Fruit fly (Drosophila melanogaster) whole organism, embryonic: ENCODE results near the gene H15.
A peak's percentile ranks its signal among the peaks of the same experiment; 100 is the strongest.

Experiments used
- Abd-B ChIP-seq: fragments of 200-800 bp; sonication (Bioruptor generic); optimal IDR thresholded peaks from 2 replicates; lab custom pipeline; 2018; ENCODE audit warnings: missing biosample characterization, mild to moderate bottlenecking, missing genetic modification characterization, moderate library complexity
- Aef1 ChIP-seq: fragments of 200-800 bp; sonication (Bioruptor generic); IDR thresholded peaks from 3 replicates; pipeline ENCODE4 v1.3.6; 2022; ENCODE audit warnings: missing biosample characterization, missing genetic modification characterization
- Atf3 ChIP-seq: fragments of 200-800 bp; sonication (Bioruptor generic); optimal IDR thresholded peaks from 3 replicates; lab custom pipeline; 2016; ENCODE audit warnings: missing biosample characterization, missing genetic modification characterization
- Bgb ChIP-seq: fragments of 200-800 bp; sonication (Bioruptor generic); IDR thresholded peaks from 2 replicates; pipeline ENCODE4 v1.3.6; 2022; ENCODE audit warnings: missing biosample characterization, missing genetic modification characterization; ENCODE audit not compliant: partially characterized antibody
- CG13287 ChIP-seq: fragments of 200-800 bp; sonication (Bioruptor generic); IDR thresholded peaks from 2 replicates; pipeline ENCODE4 v1.3.6; 2022; ENCODE audit warnings: missing biosample characterization, missing genetic modification characterization; ENCODE audit not compliant: partially characterized antibody
- CG13296 ChIP-seq: fragments of 200-800 bp; sonication (Bioruptor generic); optimal IDR thresholded peaks from 3 replicates; lab custom pipeline; 2018; ENCODE audit warnings: missing biosample characterization, mild to moderate bottlenecking, missing genetic modification characterization
- CG13424 ChIP-seq: fragments of 200-800 bp; sonication (Bioruptor generic); optimal IDR thresholded peaks from 2 replicates; lab custom pipeline; 2019; ENCODE audit warnings: missing biosample characterization, mild to moderate bottlenecking, missing genetic modification characterization, moderate library complexity
- CG17568 ChIP-seq: fragments of 200-800 bp; sonication (Bioruptor generic); optimal IDR thresholded peaks from 2 replicates; lab custom pipeline; 2018; ENCODE audit warnings: missing biosample characterization, mild to moderate bottlenecking, missing genetic modification characterization, moderate library complexity
- CG18476 ChIP-seq: fragments of 200-800 bp; sonication (Bioruptor generic); optimal IDR thresholded peaks from 2 replicates; lab custom pipeline; 2016; ENCODE audit warnings: missing biosample characterization, mild to moderate bottlenecking, missing genetic modification characterization
- CG34224 ChIP-seq: fragments of 200-800 bp; sonication (Bioruptor generic); IDR thresholded peaks from 3 replicates; pipeline ENCODE4 v1.3.6; 2022; ENCODE audit warnings: missing biosample characterization, missing genetic modification characterization; ENCODE audit not compliant: partially characterized antibody
- CG6791 ChIP-seq: fragments of 200-800 bp; sonication (Bioruptor generic); IDR thresholded peaks from 3 replicates; pipeline ENCODE4 v1.3.6; 2022; ENCODE audit warnings: missing biosample characterization, missing genetic modification characterization; ENCODE audit not compliant: partially characterized antibody
- CG6813 ChIP-seq: fragments of 200-800 bp; sonication (Bioruptor generic); optimal IDR thresholded peaks from 2 replicates; lab custom pipeline; 2017; ENCODE audit warnings: missing biosample characterization, missing genetic modification characterization, mild to moderate bottlenecking, moderate library complexity, missing genetic modification reagents
- CG7786 ChIP-seq: fragments of 200-800 bp; sonication (Bioruptor generic); optimal IDR thresholded peaks from 2 replicates; lab custom pipeline; 2016; ENCODE audit warnings: missing biosample characterization, missing genetic modification characterization
- CG9727 ChIP-seq: fragments of 200-800 bp; sonication (Bioruptor generic); optimal IDR thresholded peaks from 3 replicates; lab custom pipeline; 2017; ENCODE audit warnings: missing biosample characterization, mild to moderate bottlenecking, missing genetic modification characterization
- Dad ChIP-seq: fragments of 200-800 bp; sonication (Bioruptor generic); optimal IDR thresholded peaks from 3 replicates; lab custom pipeline; 2016; ENCODE audit warnings: missing biosample characterization, missing genetic modification characterization
- Deaf1 ChIP-seq: fragments of 200-800 bp; optimal IDR thresholded peaks from 3 replicates; lab custom pipeline; 2019; ENCODE audit warnings: missing biosample characterization, mild to moderate bottlenecking, missing genetic modification characterization, moderate library complexity
- Fer1 ChIP-seq: fragments of 200-800 bp; sonication (Bioruptor generic); optimal IDR thresholded peaks from 2 replicates; lab custom pipeline; 2017; ENCODE audit warnings: missing biosample characterization, mild to moderate bottlenecking, missing genetic modification characterization
- HmgD ChIP-seq: fragments of 200-800 bp; sonication (Bioruptor generic); optimal IDR thresholded peaks from 3 replicates; lab custom pipeline; 2016; ENCODE audit warnings: missing biosample characterization, missing genetic modification characterization
- HmgZ ChIP-seq: fragments of 200-800 bp; sonication (Bioruptor generic); optimal IDR thresholded peaks from 2 replicates; lab custom pipeline; 2018; ENCODE audit warnings: missing biosample characterization, mild to moderate bottlenecking, missing genetic modification characterization
- Jarid2 ChIP-seq: fragments of 200-800 bp; sonication (Bioruptor generic); optimal IDR thresholded peaks from 3 replicates; lab custom pipeline; 2017; ENCODE audit warnings: mild to moderate bottlenecking, missing biosample characterization, missing genetic modification reagents, missing genetic modification characterization
- Mad ChIP-seq: fragments of 200-800 bp; sonication (Bioruptor generic); optimal IDR thresholded peaks from 2 replicates; lab custom pipeline; 2016; ENCODE audit warnings: missing biosample characterization, missing genetic modification characterization
- Myb ChIP-seq: fragments of 200-800 bp; sonication (Bioruptor generic); optimal IDR thresholded peaks from 2 replicates; lab custom pipeline; 2016; ENCODE audit warnings: missing biosample characterization, missing genetic modification characterization
- NC2β ChIP-seq: fragments of 200-800 bp; sonication (Bioruptor generic); optimal IDR thresholded peaks from 2 replicates; lab custom pipeline; 2016; ENCODE audit warnings: missing biosample characterization, missing genetic modification characterization
- Nf-YA ChIP-seq: fragments of 200-800 bp; sonication (Bioruptor generic); IDR thresholded peaks from 2 replicates; pipeline ENCODE4 v1.3.6; 2022; ENCODE audit warnings: missing biosample characterization, missing genetic modification characterization
- Opbp ChIP-seq: fragments of 200-800 bp; sonication (Bioruptor generic); IDR thresholded peaks from 3 replicates; pipeline ENCODE4 v1.3.6; 2022; ENCODE audit warnings: missing biosample characterization, missing genetic modification characterization; ENCODE audit not compliant: partially characterized antibody
- Ravus ChIP-seq: fragments of 200-800 bp; sonication (Bioruptor generic); IDR thresholded peaks from 2 replicates; pipeline ENCODE4 v1.3.6; 2022; ENCODE audit warnings: missing biosample characterization, missing genetic modification characterization
- amos ChIP-seq: fragments of 200-800 bp; sonication (Bioruptor generic); IDR thresholded peaks from 2 replicates; pipeline ENCODE4 v1.3.6; 2022; ENCODE audit warnings: missing biosample characterization, missing genetic modification characterization; ENCODE audit not compliant: partially characterized antibody
- cad ChIP-seq: fragments of >200 bp; optimal IDR thresholded peaks from 2 replicates; lab custom pipeline; 2017; ENCODE audit warnings: missing biosample characterization, missing genetic modification characterization
- chinmo ChIP-seq: fragments of 200-800 bp; sonication (Bioruptor generic); IDR thresholded peaks from 4 replicates; pipeline ENCODE4 v1.3.6; 2022; ENCODE audit warnings: missing biosample characterization, missing genetic modification characterization; ENCODE audit not compliant: partially characterized antibody
- en ChIP-seq: fragments of 200-800 bp; sonication (Bioruptor generic); optimal IDR thresholded peaks from 2 replicates; lab custom pipeline; 2016; ENCODE audit warnings: missing biosample characterization, missing genetic modification characterization
- ftz-f1 ChIP-seq: fragments of 200-800 bp; sonication (Bioruptor generic); optimal IDR thresholded peaks from 2 replicates; lab custom pipeline; 2016; ENCODE audit warnings: missing biosample characterization, missing genetic modification characterization
- gce ChIP-seq: fragments of 200-800 bp; sonication (Bioruptor generic); IDR thresholded peaks from 3 replicates; pipeline ENCODE4 v1.3.6; 2022; ENCODE audit warnings: missing biosample characterization, missing genetic modification characterization
- hkb ChIP-seq, 2 experiments: fragments of 200-800 bp in 1 of 2; fragments of >200 bp in 1 of 2; sonication (Bioruptor generic) in 1 of 2; IDR thresholded peaks in 1 of 2; optimal IDR thresholded peaks in 1 of 2; 2 replicates each; pipeline versions ENCODE4 v1.3.6 to Lab custom; 2017 to 2022; ENCODE audit warnings: missing biosample characterization in 1 of 2, missing genetic modification characterization in 1 of 2
- hth ChIP-seq: fragments of >200 bp; optimal IDR thresholded peaks from 2 replicates; lab custom pipeline; 2017; ENCODE audit warnings: inconsistent platforms
- inv ChIP-seq: fragments of 200-800 bp; sonication (Bioruptor generic); IDR thresholded peaks from 2 replicates; pipeline ENCODE4 v1.3.6; 2022; ENCODE audit warnings: missing biosample characterization, missing genetic modification characterization; ENCODE audit not compliant: partially characterized antibody
- nerfin-1 ChIP-seq: fragments of 200-800 bp; sonication (Bioruptor generic); optimal IDR thresholded peaks from 3 replicates; lab custom pipeline; 2019; ENCODE audit warnings: missing biosample characterization, mild to moderate bottlenecking, missing genetic modification characterization, moderate library complexity
- oc ChIP-seq: fragments of 200-800 bp; sonication (Bioruptor generic); optimal IDR thresholded peaks from 2 replicates; lab custom pipeline; 2018; ENCODE audit warnings: missing biosample characterization, mild to moderate bottlenecking, missing genetic modification characterization, moderate library complexity
- pfk ChIP-seq: fragments of 200-800 bp; sonication (Bioruptor generic); optimal IDR thresholded peaks from 2 replicates; lab custom pipeline; 2018; ENCODE audit warnings: missing biosample characterization, mild to moderate bottlenecking, missing genetic modification characterization, moderate library complexity
- pita ChIP-seq: fragments of 200-800 bp; sonication (Bioruptor generic); optimal IDR thresholded peaks from 2 replicates; lab custom pipeline; 2017; ENCODE audit warnings: missing biosample characterization, mild to moderate bottlenecking, missing genetic modification characterization
- pros ChIP-seq: fragments of 200-800 bp; sonication (Bioruptor generic); optimal IDR thresholded peaks from 3 replicates; lab custom pipeline; 2019; ENCODE audit warnings: missing biosample characterization, mild to moderate bottlenecking, missing genetic modification characterization, moderate library complexity
- salm ChIP-seq: fragments of 200-800 bp; sonication (Bioruptor generic); optimal IDR thresholded peaks from 2 replicates; lab custom pipeline; 2018; ENCODE audit warnings: missing biosample characterization, mild to moderate bottlenecking, missing genetic modification characterization
- sd ChIP-seq: fragments of 200-800 bp; sonication (Bioruptor generic); optimal IDR thresholded peaks from 3 replicates; lab custom pipeline; 2018; ENCODE audit warnings: missing biosample characterization, mild to moderate bottlenecking, missing genetic modification characterization, moderate library complexity
- sqz ChIP-seq: fragments of 200-800 bp; sonication (Bioruptor generic); optimal IDR thresholded peaks from 3 replicates; lab custom pipeline; 2018; ENCODE audit warnings: missing biosample characterization, mild to moderate bottlenecking, missing genetic modification characterization
- stwl ChIP-seq: fragments of 200-800 bp; sonication (Bioruptor generic); optimal IDR thresholded peaks from 3 replicates; lab custom pipeline; 2018; ENCODE audit warnings: missing biosample characterization, mild to moderate bottlenecking, missing genetic modification characterization, moderate library complexity
- trem ChIP-seq: fragments of 200-800 bp; optimal IDR thresholded peaks from 3 replicates; lab custom pipeline; 2019; ENCODE audit warnings: missing biosample characterization, mild to moderate bottlenecking, missing genetic modification characterization, moderate library complexity
- vnd ChIP-seq: fragments of 200-800 bp; sonication (Bioruptor generic); IDR thresholded peaks from 3 replicates; pipeline ENCODE4 v1.3.6; 2022; ENCODE audit warnings: missing biosample characterization, missing genetic modification characterization; ENCODE audit not compliant: partially characterized antibody
- wor ChIP-seq: fragments of 200-800 bp; sonication (Bioruptor generic); IDR thresholded peaks from 2 replicates; pipeline ENCODE4 v1.3.6; 2022; ENCODE audit warnings: missing biosample characterization, missing genetic modification characterization

The H15 gene

DNA sequence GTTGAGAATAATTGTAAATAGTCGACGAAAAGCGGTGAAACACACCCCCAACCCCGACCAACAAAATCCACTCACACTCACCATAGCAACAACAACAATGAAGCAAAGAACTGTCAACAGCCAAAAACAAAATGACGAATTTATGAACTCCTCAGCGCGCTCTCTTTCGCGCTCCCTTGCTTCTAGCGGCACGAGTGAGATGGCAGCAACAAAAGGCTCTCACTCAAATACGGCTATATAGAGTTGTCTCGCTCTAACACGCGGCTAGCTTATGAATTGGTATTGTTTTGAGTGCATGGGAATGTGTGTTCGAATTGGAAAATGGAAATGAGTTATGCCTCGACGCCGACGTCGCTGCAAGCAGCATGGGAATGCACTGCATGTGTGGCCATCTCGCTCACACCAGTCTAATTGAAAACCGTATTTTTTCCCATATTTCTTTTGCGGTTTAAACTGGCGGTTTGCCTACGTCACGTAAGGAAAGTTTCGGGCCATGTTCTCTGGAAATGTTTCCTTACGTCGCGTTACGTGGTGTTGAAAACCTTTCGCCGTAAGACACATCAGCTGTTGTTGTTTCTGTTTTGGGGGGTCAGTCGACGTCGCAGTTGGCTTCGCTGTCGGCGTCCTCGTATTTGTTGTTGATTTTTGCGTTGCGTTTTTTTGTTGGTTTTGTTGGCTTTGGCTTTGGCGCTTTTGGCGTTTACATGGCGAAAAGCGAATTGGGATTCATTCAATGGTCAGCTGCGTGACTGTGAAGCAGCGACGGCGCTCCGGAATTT, at the start of gene H15 (continued):
- TF ChIP-seq CG34224 (GFP tag; lab: Robert Waterston, UW) (peak; percentile 49; the same call in 2 of the 3 replicates), CG6813 (GFP tag; lab: Kevin White, UChicago) (no peak), Opbp (GFP tag; lab: Robert Waterston, UW) (peak; percentile 79), NC2β (GFP tag; lab: Kevin White, UChicago) (no peak), CG17568 (GFP tag; lab: Kevin White, UChicago) (no peak), en (GFP tag; lab: Kevin White, UChicago) (no peak), trem (tag; lab: Kevin White, UChicago) (peak; percentile 5), Myb (GFP tag; lab: Kevin White, UChicago) (no peak), amos (GFP tag; lab: Robert Waterston, UW) (peak; percentile 57; the same call in 1 of the 2 replicates), chinmo (peak; percentile 94), nerfin-1 (tag; lab: Kevin White, UChicago) (peak; percentile 100), Atf3 (GFP tag; lab: Kevin White, UChicago) (no peak), Aef1 (GFP tag; lab: Robert Waterston, UW) (peak; percentile 76), Dad (GFP tag; lab: Kevin White, UChicago) (no peak), pita (no peak), Bgb (GFP tag; lab: Robert Waterston, UW) (peak; percentile 85), cad (peak; percentile 85), oc (tag; lab: Kevin White, UChicago) (peak; percentile 75), CG6791 (GFP tag; lab: Robert Waterston, UW) (peak; percentile 16; the same call in 1 of the 3 replicates), CG13287 (GFP tag; lab: Robert Waterston, UW) (peak; percentile 47; the same call in 1 of the 2 replicates), salm (peak; percentile 54), vnd (GFP tag; lab: Robert Waterston, UW) (peak; percentile 65; the same call in 2 of the 3 replicates), CG18476 (GFP tag; lab: Kevin White, UChicago) (no peak), Abd-B (GFP tag; lab: Kevin White, UChicago) (peak; percentile 38), Deaf1 (tag; lab: Kevin White, UChicago) (peak; percentile 73), CG13296 (GFP tag; lab: Kevin White, UChicago) (no peak), pfk (GFP tag; lab: Kevin White, UChicago) (peak; percentile 95), CG13424 (tag; lab: Kevin White, UChicago) (no peak), CG9727 (no peak), sqz (GFP tag; lab: Kevin White, UChicago) (peak; percentile 79), wor (GFP tag; lab: Robert Waterston, UW) (no peak), Mad (GFP tag; lab: Kevin White, UChicago) (no peak), pros (peak; percentile 85), inv (GFP tag; lab: Robert Waterston, UW) (peak; percentile 56; the same call in 1 of the 2 replicates), hth (peak; percentile 100), HmgD (GFP tag; lab: Kevin White, UChicago) (peak; percentile 84), Ravus (GFP tag; lab: Robert Waterston, UW) (no peak), gce (GFP tag; lab: Robert Waterston, UW) (no peak), hkb (optimal IDR thresholded peaks at IDR 0.05; lab: Kevin White, UChicago) (peak; percentile 85), hkb (GFP tag; IDR thresholded peaks at IDR 0.05; lab: Robert Waterston, UW) (no peak), CG7786 (no peak), Nf-YA (GFP tag; lab: Robert Waterston, UW) (peak; percentile 53; the same call in 1 of the 2 replicates), stwl (tag; lab: Kevin White, UChicago) (peak; percentile 18), Fer1 (GFP tag; lab: Kevin White, UChicago) (no peak), HmgZ (tag; lab: Kevin White, UChicago) (peak; percentile 60), sd (peak; percentile 97), ftz-f1 (GFP tag; lab: Kevin White, UChicago) (peak; percentile 5), Jarid2 (GFP tag; lab: Kevin White, UChicago) (peak; percentile 81)
